Worm (Caenorhabditis elegans): Measurements from ENCODE around the gene K07F5.16.
"Not testable (repeated sequence)": the region's sequence is repeated elsewhere in the genome, so short reads cannot be mapped to it uniquely, and the experiment has no call there.

The K07F5.16 gene

DNA sequence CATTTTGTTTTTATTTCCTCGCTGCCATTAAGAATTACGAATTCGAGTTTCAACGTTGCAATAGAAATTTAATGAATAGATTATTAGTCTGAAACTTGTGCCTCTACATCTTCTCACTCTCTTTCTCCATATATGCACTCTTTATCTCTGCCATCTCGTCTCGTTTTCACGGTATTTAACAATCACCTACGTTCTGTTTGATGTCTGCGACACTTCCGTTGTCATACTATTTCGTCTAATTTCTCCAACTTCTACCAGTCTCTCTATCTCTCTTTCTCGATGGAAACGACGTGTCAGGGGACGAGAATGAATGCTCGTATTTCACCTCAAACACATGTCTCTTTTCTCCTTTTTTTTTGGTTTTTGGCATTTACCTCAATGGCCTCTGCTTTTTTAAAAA is 9.9 kb downstream of the K07F5.16 start:
- TF ChIP-seq cog-1 (tag; optimal IDR thresholded peaks at IDR 0.05) (no peak), med-1 (GFP tag; optimal IDR thresholded peaks at IDR 0.05; ENCODE audit: insufficient read depth) (no peak), tab-1 (GFP tag; IDR thresholded peaks at IDR 0.05) (no peak), ztf-23 (GFP tag; IDR thresholded peaks at IDR 0.05) (no peak), T22C8.4 (GFP tag; IDR thresholded peaks at IDR 0.05) (no peak), ref-1 (GFP tag; conservative IDR thresholded peaks at IDR 0.05) (no peak), klf-2 (GFP tag; conservative IDR thresholded peaks at IDR 0.05) (no peak), flt-1 (GFP tag; IDR thresholded peaks at IDR 0.05) (no peak), ztf-29 (GFP tag; IDR thresholded peaks at IDR 0.05) (no peak)

DNA sequence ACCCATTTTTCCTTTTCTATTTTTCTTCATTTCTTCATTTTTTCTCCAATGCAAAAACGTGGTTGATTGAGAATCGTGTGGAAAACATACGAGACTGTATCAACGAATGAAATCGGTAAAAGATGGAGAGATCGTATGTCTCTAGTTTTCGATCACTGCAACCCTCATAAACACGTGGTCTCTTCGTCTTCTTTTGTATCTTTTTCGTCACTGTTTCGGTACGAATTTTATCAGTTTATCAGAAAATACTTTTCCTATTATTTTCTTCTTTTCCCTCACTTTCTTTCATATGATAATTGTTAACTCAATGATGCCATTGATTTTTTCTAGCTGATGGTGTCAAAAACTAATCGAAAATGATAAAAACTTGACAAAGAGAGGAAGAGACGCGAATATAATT is 11.7 kb downstream of the K07F5.16 start:
- TF ChIP-seq ztf-23 (GFP tag; IDR thresholded peaks at IDR 0.05): no peak
- no peak for TF ChIP-seq tab-1 (GFP tag; IDR thresholded peaks at IDR 0.05)
- TF ChIP-seq flt-1 (GFP tag; IDR thresholded peaks at IDR 0.05): no peak
- TF ChIP-seq med-1 (GFP tag; optimal IDR thresholded peaks at IDR 0.05; ENCODE audit: insufficient read depth): no peak
- no peak for TF ChIP-seq ref-1 (GFP tag; conservative IDR thresholded peaks at IDR 0.05)
- no peak for TF ChIP-seq cog-1 (tag; optimal IDR thresholded peaks at IDR 0.05)
- no peak for TF ChIP-seq klf-2 (GFP tag; conservative IDR thresholded peaks at IDR 0.05)
- no peak for TF ChIP-seq T22C8.4 (GFP tag; IDR thresholded peaks at IDR 0.05)
- no peak for TF ChIP-seq ztf-29 (GFP tag; IDR thresholded peaks at IDR 0.05)

DNA sequence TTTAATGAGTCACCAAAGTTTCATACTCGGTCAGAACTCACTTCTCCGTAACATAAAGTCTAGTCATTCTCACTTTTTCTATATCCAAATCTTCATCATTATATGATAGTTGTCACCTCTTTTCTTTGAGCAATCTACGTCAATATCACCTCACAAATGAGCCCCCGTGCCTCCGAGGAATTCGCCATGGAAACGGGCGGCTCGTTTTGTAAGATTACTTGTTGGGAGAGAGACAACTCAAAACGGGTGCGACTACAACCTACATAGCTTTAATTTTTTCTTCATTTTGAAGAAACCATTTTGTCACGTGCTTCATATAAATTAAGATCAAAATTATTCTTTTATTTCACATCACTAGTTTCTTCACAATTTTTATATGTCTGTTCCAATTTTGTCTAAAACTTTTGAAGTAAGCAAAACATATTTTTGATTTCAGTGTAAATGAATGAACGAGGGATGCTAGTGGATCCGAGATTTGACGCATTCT is 15.0 kb downstream of the K07F5.16 start, which contains the start of gene nhr-4:
TSS of gene nhr-4 (plus strand) at position 437 of the 487 bp plus-strand sequence.
- TF ChIP-seq ref-1 (GFP tag; conservative IDR thresholded peaks at IDR 0.05) (no peak), ztf-29 (GFP tag; IDR thresholded peaks at IDR 0.05) (no peak), med-1 (GFP tag; optimal IDR thresholded peaks at IDR 0.05; ENCODE audit: insufficient read depth) (no peak), tab-1 (GFP tag; IDR thresholded peaks at IDR 0.05) (no peak), flt-1 (GFP tag; IDR thresholded peaks at IDR 0.05) (no peak), T22C8.4 (GFP tag; IDR thresholded peaks at IDR 0.05) (no peak), cog-1 (tag; optimal IDR thresholded peaks at IDR 0.05) (no peak)

DNA sequence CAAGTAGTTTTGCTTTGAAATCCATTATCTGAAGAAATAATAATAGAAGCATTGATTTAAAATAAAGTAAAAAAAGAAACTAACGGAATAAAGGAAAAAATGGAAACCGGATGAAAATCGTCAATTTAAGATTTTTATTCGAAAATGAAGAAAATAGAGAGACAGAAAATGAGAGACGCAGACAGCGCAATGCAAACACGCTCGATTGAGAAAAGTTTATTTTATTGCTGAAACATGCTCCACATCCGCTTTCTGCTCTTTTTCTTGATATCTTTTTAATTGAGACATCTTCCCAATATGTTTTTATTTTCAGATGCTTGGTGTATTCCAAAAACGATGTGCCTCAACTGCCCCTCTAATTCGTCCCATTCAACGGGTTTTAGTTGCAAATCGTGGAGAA is 20.3 kb downstream of the K07F5.16 start, which contains the start of the genes prp-18 and mccc-1:
TSS of gene prp-18 (minus strand) at position 127 of the 400 bp plus-strand sequence.
TSS of gene mccc-1 (plus strand) at position 314 of the 400 bp plus-strand sequence.
- no peak for TF ChIP-seq T22C8.4 (GFP tag; IDR thresholded peaks at IDR 0.05)
- TF ChIP-seq ztf-23 (GFP tag; IDR thresholded peaks at IDR 0.05): no peak
- no peak for TF ChIP-seq ztf-29 (GFP tag; IDR thresholded peaks at IDR 0.05)
- TF ChIP-seq med-1 (GFP tag; optimal IDR thresholded peaks at IDR 0.05; ENCODE audit: insufficient read depth): no peak
- TF ChIP-seq klf-2 (GFP tag; conservative IDR thresholded peaks at IDR 0.05): no peak
- no peak for TF ChIP-seq tab-1 (GFP tag; IDR thresholded peaks at IDR 0.05)
- TF ChIP-seq ref-1 (GFP tag; conservative IDR thresholded peaks at IDR 0.05): no peak
- no peak for TF ChIP-seq cog-1 (tag; optimal IDR thresholded peaks at IDR 0.05)

DNA sequence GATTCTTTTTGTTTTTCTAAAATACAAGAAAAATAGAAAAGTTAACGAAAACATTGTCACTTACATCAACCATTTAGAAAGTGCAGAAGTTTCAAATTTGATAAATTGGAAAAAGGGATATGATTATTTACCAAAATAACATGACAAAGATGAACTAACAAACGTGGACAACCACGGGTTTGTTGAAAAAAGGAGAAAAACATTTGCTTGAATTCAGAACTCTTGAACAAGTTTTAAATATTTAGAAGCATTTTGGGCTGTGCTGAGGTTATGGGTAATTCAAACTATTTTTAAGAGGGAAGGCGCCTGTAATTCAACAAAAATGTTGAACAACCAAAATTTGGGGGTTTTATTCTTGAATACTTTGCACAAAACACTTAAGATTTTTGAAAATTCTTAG is 25.9 kb downstream of the K07F5.16 start, which contains the start of gene ttbk-3:
TSS of gene ttbk-3 (minus strand) at position 101 of the 400 bp plus-strand sequence.
- TF ChIP-seq ztf-23 (GFP tag; IDR thresholded peaks at IDR 0.05) (no peak), klf-2 (GFP tag; conservative IDR thresholded peaks at IDR 0.05) (no peak), tab-1 (GFP tag; IDR thresholded peaks at IDR 0.05) (no peak), ztf-29 (GFP tag; IDR thresholded peaks at IDR 0.05) (no peak), T22C8.4 (GFP tag; IDR thresholded peaks at IDR 0.05) (no peak), ref-1 (GFP tag; conservative IDR thresholded peaks at IDR 0.05) (no peak), cog-1 (tag; optimal IDR thresholded peaks at IDR 0.05) (no peak), flt-1 (GFP tag; IDR thresholded peaks at IDR 0.05) (no peak), med-1 (GFP tag; optimal IDR thresholded peaks at IDR 0.05; ENCODE audit: insufficient read depth) (no peak)

DNA sequence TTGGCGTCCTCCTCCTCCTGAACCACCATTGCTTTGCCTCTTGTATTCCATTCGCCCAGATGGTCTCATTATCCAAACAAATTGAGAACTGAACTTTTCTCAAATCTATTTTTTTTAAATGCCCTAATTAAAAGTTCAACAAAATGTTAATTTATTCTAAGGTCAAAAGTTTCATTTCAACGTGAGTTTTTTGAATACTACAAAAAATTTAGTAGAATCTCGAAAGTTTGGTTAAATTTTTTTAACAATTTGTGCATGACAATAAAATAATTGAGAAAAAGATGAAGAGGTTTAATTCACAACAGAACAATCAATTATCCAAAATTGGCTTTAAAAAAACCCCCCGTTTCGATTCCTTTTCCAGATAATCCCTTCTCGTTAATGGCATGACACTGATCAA is 28.0 kb downstream of the K07F5.16 start, which contains the start of gene F32B6.4:
TSS of gene F32B6.4 (minus strand) at position 101 of the 400 bp plus-strand sequence.
- TF ChIP-seq tab-1 (GFP tag; IDR thresholded peaks at IDR 0.05) (no peak), med-1 (GFP tag; optimal IDR thresholded peaks at IDR 0.05; ENCODE audit: insufficient read depth) (no peak), klf-2 (GFP tag; conservative IDR thresholded peaks at IDR 0.05) (no peak), ref-1 (GFP tag; conservative IDR thresholded peaks at IDR 0.05) (no peak), T22C8.4 (GFP tag; IDR thresholded peaks at IDR 0.05) (no peak), ztf-29 (GFP tag; IDR thresholded peaks at IDR 0.05) (no peak), flt-1 (GFP tag; IDR thresholded peaks at IDR 0.05) (no peak), cog-1 (tag; optimal IDR thresholded peaks at IDR 0.05) (no peak), ztf-23 (GFP tag; IDR thresholded peaks at IDR 0.05) (no peak)

DNA sequence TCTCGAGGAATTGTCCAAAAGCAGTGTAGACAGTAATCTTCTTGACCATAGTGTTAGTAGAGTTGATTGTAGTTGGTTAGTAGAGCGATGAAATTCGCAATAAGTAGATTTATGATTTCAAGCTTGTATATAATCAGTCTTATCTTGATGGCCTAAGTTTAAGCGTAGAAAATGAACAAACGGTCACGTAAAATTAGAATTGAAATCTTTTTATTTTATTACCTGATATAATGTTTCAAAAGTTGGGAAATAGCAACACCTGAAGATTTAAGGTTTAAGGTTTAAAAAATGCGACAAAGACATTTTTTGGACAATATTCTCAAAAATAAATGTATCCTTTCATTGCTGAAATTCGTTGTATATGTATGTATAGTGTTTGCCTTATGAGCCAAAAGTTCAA is 29.7 kb downstream of the K07F5.16 start, which contains the start of gene sss-1:
TSS of gene sss-1 (minus strand) at position 101 of the 400 bp plus-strand sequence.
- not testable (repeated sequence) for TF ChIP-seq flt-1 (GFP tag; IDR thresholded peaks at IDR 0.05); klf-2 (GFP tag; conservative IDR thresholded peaks at IDR 0.05); med-1 (GFP tag; optimal IDR thresholded peaks at IDR 0.05; ENCODE audit: insufficient read depth)

DNA sequence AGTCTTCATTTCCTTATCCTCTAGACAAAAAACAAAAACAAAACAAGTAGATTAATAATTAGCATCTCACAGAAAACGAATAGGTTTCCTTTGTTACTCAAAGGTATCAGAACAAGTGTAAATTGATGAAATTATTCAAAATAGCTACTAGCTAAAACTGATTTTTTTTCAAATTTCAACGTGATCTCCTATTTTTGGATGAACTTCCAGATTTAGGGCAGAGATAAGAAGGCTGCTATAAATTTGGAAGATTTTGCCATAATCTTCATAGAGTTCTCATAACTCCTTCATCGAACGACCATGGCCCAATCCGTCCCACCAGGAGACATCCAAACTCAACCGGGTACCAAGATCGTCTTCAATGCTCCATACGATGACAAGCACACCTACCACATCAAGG is 30.4 kb downstream of the K07F5.16 start, which contains the start of gene msp-77:
TSS of gene msp-77 (plus strand) at position 301 of the 400 bp plus-strand sequence.
- not testable (repeated sequence) for TF ChIP-seq cog-1 (tag; optimal IDR thresholded peaks at IDR 0.05); ztf-29 (GFP tag; IDR thresholded peaks at IDR 0.05); klf-2 (GFP tag; conservative IDR thresholded peaks at IDR 0.05)

DNA sequence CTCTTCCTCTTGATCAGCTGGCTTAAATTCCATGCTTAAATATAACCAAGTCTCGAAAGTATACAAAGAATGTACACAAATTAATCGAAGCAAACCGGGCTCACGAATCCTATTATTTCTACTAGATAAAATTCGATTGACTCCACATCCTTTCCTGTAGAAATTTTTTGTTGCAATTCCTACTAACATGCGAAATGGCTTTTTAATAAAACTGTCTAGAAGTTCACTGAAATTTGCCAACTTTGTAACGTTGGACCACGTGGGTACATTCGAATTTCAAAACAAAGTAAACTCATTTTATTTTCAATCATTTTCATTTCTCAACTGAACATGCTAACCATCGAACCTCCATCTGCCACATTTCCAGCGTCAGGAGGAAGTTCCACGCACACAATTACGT is 31.2 kb downstream of the K07F5.16 start, which contains the start of gene ssp-32:
TSS of gene ssp-32 (plus strand) at position 301 of the 400 bp plus-strand sequence.
- TF ChIP-seq flt-1 (GFP tag; IDR thresholded peaks at IDR 0.05) (no peak), T22C8.4 (GFP tag; IDR thresholded peaks at IDR 0.05) (no peak), ztf-23 (GFP tag; IDR thresholded peaks at IDR 0.05) (no peak), klf-2 (GFP tag; conservative IDR thresholded peaks at IDR 0.05) (no peak)

DNA sequence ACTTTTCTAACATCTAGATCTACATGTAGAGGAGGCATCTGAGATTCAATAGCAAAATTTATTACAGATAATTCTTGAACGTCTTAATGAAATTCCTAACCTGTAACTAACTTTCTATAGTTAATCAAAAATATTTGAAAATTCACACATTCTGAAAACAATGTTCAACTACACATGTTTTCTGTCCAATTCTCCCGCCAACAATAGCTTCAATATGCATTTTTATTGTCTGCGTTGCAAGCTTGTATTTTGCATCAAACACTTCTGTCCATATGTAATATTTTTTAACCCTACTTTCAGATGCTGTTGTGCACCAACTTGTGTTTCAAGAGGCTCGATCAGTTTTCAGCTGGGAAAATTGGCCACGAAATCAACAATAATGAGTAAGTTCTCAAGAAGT is 34.8 kb downstream of the K07F5.16 start, which contains the start of gene tbc-3:
TSS of gene tbc-3 (plus strand) at position 301 of the 400 bp plus-strand sequence.
- TF ChIP-seq flt-1 (GFP tag; IDR thresholded peaks at IDR 0.05): no peak
- TF ChIP-seq ztf-23 (GFP tag; IDR thresholded peaks at IDR 0.05): no peak
- TF ChIP-seq T22C8.4 (GFP tag; IDR thresholded peaks at IDR 0.05): no peak
- TF ChIP-seq ztf-29 (GFP tag; IDR thresholded peaks at IDR 0.05): no peak
- TF ChIP-seq klf-2 (GFP tag; conservative IDR thresholded peaks at IDR 0.05): no peak
- TF ChIP-seq tab-1 (GFP tag; IDR thresholded peaks at IDR 0.05): no peak
- TF ChIP-seq cog-1 (tag; optimal IDR thresholded peaks at IDR 0.05): no peak
- TF ChIP-seq med-1 (GFP tag; optimal IDR thresholded peaks at IDR 0.05; ENCODE audit: insufficient read depth): no peak
- TF ChIP-seq ref-1 (GFP tag; conservative IDR thresholded peaks at IDR 0.05): no peak

Measured in whole organism, midembryonic.